Worm (Caenorhabditis elegans) whole organism, late embryonic: ENCODE data around the gene cki-1.

ENCODE experiments used
- C08G9.2 ChIP-seq: sonication (generic microtip); optimal IDR thresholded peaks from 2 replicates; lab custom pipeline; 2016; ENCODE audit warnings: mild to moderate bottlenecking, missing genetic modification characterization, moderate library complexity, missing compliant biosample characterization
- F13H6.1 ChIP-seq: sonication (generic microtip); optimal IDR thresholded peaks from 2 replicates; lab custom pipeline; 2016; ENCODE audit warnings: missing genetic modification characterization, missing compliant biosample characterization
- K09A11.1 ChIP-seq: sonication (generic microtip); optimal IDR thresholded peaks from 2 replicates; lab custom pipeline; 2017; ENCODE audit warnings: antibody characterized with exemption, mild to moderate bottlenecking, missing genetic modification characterization, missing compliant biosample characterization; ENCODE audit not compliant: insufficient read depth
- ahr-1 ChIP-seq: sonication (generic microtip); optimal IDR thresholded peaks from 2 replicates; lab custom pipeline; 2016; ENCODE audit warnings: missing genetic modification characterization, missing compliant biosample characterization
- ama-1 ChIP-seq: fragments of 150-350 bp; optimal IDR thresholded peaks from 2 replicates; lab custom pipeline; 2014
- ceh-19 ChIP-seq: fragments of 200-800 bp; sonication (Bioruptor generic); optimal IDR thresholded peaks from 2 replicates; lab custom pipeline; 2018; ENCODE audit warnings: mild to moderate bottlenecking, missing genetic modification characterization, missing compliant biosample characterization
- ceh-2 ChIP-seq: sonication (generic microtip); optimal IDR thresholded peaks from 2 replicates; lab custom pipeline; 2016; ENCODE audit warnings: missing genotype, missing genetic modification characterization, missing compliant biosample characterization
- ceh-31 ChIP-seq: sonication (generic microtip); optimal IDR thresholded peaks from 2 replicates; lab custom pipeline; 2016; ENCODE audit warnings: missing genetic modification characterization, missing compliant biosample characterization
- ceh-34 ChIP-seq: sonication (generic microtip); optimal IDR thresholded peaks from 2 replicates; lab custom pipeline; 2016; ENCODE audit warnings: mild to moderate bottlenecking, missing genetic modification characterization, missing compliant biosample characterization
- ceh-6 ChIP-seq: fragments of 200-800 bp; sonication (Bioruptor generic); optimal IDR thresholded peaks from 2 replicates; lab custom pipeline; 2018; ENCODE audit warnings: mild to moderate bottlenecking, missing genetic modification characterization, missing compliant biosample characterization
- dmd-4 ChIP-seq: sonication (generic microtip); optimal IDR thresholded peaks from 2 replicates; lab custom pipeline; 2016; ENCODE audit warnings: borderline replicate concordance, missing genetic modification characterization, missing compliant biosample characterization
- dve-1 ChIP-seq: sonication (generic microtip); optimal IDR thresholded peaks from 2 replicates; lab custom pipeline; 2017; ENCODE audit warnings: antibody characterized with exemption, mild to moderate bottlenecking, missing genetic modification characterization, missing compliant biosample characterization
- elt-2 ChIP-seq: sonication (generic microtip); optimal IDR thresholded peaks from 2 replicates; lab custom pipeline; 2016; ENCODE audit warnings: missing genetic modification reagents, missing genetic modification characterization, missing compliant biosample characterization
- ets-4 ChIP-seq: sonication (generic microtip); optimal IDR thresholded peaks from 2 replicates; lab custom pipeline; 2016; ENCODE audit warnings: missing genetic modification characterization, missing compliant biosample characterization
- fax-1 ChIP-seq: sonication (generic microtip); optimal IDR thresholded peaks from 2 replicates; lab custom pipeline; 2016; ENCODE audit warnings: missing genotype, missing genetic modification characterization, missing compliant biosample characterization
- fkh-6 ChIP-seq: sonication (generic microtip); optimal IDR thresholded peaks from 2 replicates; lab custom pipeline; 2016; ENCODE audit warnings: missing genetic modification characterization, missing compliant biosample characterization
- gmeb-2 ChIP-seq: sonication (generic microtip); optimal IDR thresholded peaks from 2 replicates; lab custom pipeline; 2016; ENCODE audit warnings: missing genetic modification characterization, inconsistent platforms, missing compliant biosample characterization
- hlh-13 ChIP-seq: fragments of 200-800 bp; sonication (Bioruptor generic); optimal IDR thresholded peaks from 2 replicates; lab custom pipeline; 2018; ENCODE audit warnings: mild to moderate bottlenecking, missing genetic modification characterization, missing compliant biosample characterization
- hlh-30 ChIP-seq: sonication (generic microtip); optimal IDR thresholded peaks from 2 replicates; lab custom pipeline; 2017; ENCODE audit warnings: antibody characterized with exemption, missing genetic modification characterization, missing compliant biosample characterization; ENCODE audit not compliant: insufficient read depth
- hlh-6 ChIP-seq: sonication (generic microtip); optimal IDR thresholded peaks from 2 replicates; lab custom pipeline; 2016; ENCODE audit warnings: missing genotype, missing genetic modification characterization, missing compliant biosample characterization
- lim-6 ChIP-seq: sonication (generic microtip); optimal IDR thresholded peaks from 2 replicates; lab custom pipeline; 2016; ENCODE audit warnings: missing genetic modification characterization, missing compliant biosample characterization
- madf-2 ChIP-seq: sonication (generic microtip); optimal IDR thresholded peaks from 2 replicates; lab custom pipeline; 2017; ENCODE audit warnings: missing genetic modification characterization, missing compliant biosample characterization
- nfya-1 ChIP-seq: sonication (generic microtip); optimal IDR thresholded peaks from 2 replicates; lab custom pipeline; 2017; ENCODE audit warnings: missing genetic modification characterization, mild to moderate bottlenecking, missing compliant biosample characterization, antibody characterized with exemption, moderate library complexity
- nhr-232 ChIP-seq: sonication (generic microtip); optimal IDR thresholded peaks from 2 replicates; lab custom pipeline; 2016; ENCODE audit warnings: missing genetic modification characterization, missing compliant biosample characterization
- npax-4 ChIP-seq: sonication (generic microtip); optimal IDR thresholded peaks from 2 replicates; lab custom pipeline; 2016; ENCODE audit warnings: missing genetic modification characterization, missing compliant biosample characterization
- odd-2 ChIP-seq: sonication (generic microtip); optimal IDR thresholded peaks from 2 replicates; lab custom pipeline; 2017; ENCODE audit warnings: antibody characterized with exemption, mild to moderate bottlenecking, missing genetic modification characterization, missing compliant biosample characterization
- pag-3 ChIP-seq: sonication (generic microtip); optimal IDR thresholded peaks from 2 replicates; lab custom pipeline; 2016; ENCODE audit warnings: missing compliant biosample characterization, missing genetic modification characterization, borderline replicate concordance
- pax-1 ChIP-seq: fragments of 150-350 bp; optimal IDR thresholded peaks from 2 replicates; lab custom pipeline; 2014; ENCODE audit warnings: missing biosample characterization, missing genetic modification characterization
- pros-1 ChIP-seq: fragments of 150-350 bp; optimal IDR thresholded peaks from 2 replicates; lab custom pipeline; 2014; ENCODE audit warnings: missing biosample characterization, missing genetic modification reagents, missing genetic modification characterization
- ref-2 ChIP-seq: sonication (generic microtip); optimal IDR thresholded peaks from 2 replicates; lab custom pipeline; 2016; ENCODE audit warnings: missing genetic modification characterization, missing compliant biosample characterization
- sdc-2 ChIP-seq: sonication (generic microtip); optimal IDR thresholded peaks from 2 replicates; lab custom pipeline; 2016; ENCODE audit warnings: missing genotype, missing genetic modification characterization, missing compliant biosample characterization
- syd-9 ChIP-seq: sonication (generic microtip); optimal IDR thresholded peaks from 2 replicates; lab custom pipeline; 2016; ENCODE audit warnings: mild to moderate bottlenecking, missing genetic modification characterization, moderate library complexity, missing compliant biosample characterization
- tbx-2 ChIP-seq: sonication (generic microtip); optimal IDR thresholded peaks from 2 replicates; lab custom pipeline; 2016; ENCODE audit warnings: missing genetic modification characterization, missing compliant biosample characterization
- tbx-7 ChIP-seq: sonication (generic microtip); optimal IDR thresholded peaks from 2 replicates; lab custom pipeline; 2016; ENCODE audit warnings: missing genotype, missing genetic modification characterization, missing compliant biosample characterization
- unc-3 ChIP-seq, 2 experiments: fragments of 200-800 bp in 1 of 2; sonication (Bioruptor generic) in 1 of 2; sonication (generic microtip) in 1 of 2; conservative IDR thresholded peaks in 1 of 2; optimal IDR thresholded peaks in 1 of 2; 2 replicates each; pipeline versions ENCODE4 v1.3.6 to Lab custom; 2016 to 2022; ENCODE audit warnings: missing compliant biosample characterization in 2 of 2, missing genetic modification characterization in 2 of 2, missing genetic modification reagents in 1 of 2

Gene cki-1

DNA sequence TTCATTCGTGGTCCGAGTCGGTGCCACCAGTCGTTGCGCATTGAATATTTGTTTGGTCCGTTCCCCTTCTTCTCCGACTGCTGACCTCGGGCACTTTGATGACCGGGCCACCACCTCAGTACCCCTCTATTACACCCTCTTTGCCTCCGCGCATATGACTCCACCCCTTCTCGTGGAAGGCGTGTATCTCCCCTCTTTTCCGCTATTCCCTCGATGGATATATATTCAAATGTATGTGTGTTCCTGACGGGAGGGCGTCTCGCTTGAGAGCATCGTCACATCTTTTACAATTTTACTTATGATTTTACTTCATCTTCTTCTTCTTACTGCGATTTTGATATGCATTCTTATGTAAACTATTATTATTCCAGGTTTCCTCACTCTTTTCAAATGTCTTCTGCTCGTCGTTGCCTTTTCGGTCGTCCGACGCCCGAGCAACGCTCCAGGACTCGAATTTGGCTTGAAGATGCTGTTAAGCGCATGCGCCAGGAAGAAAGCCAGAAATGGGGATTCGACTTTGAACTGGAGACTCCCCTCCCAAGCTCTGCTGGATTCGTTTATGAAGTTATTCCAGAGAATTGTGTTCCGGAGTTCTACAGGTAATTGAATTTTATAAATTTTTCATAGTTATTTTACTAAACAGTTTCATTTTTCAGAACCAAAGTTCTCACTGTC, at the start of gene cki-1:
cki-1 (plus strand) TSS at position 372 of the 675 bp plus-strand sequence.
- no peak for TF ChIP-seq fkh-6
- peak; percentile 16 for TF ChIP-seq elt-2 (tag; lab: Kevin White, UChicago)
- peak; percentile 14 for TF ChIP-seq F13H6.1 (tag; lab: Kevin White, UChicago)
- peak; percentile 52 for TF ChIP-seq syd-9 (tag; lab: Kevin White, UChicago)
- no peak for TF ChIP-seq dve-1 (tag; lab: Kevin White, UChicago)
- TF ChIP-seq ceh-2 = peak; percentile 55
- peak; percentile 52 for TF ChIP-seq sdc-2 (tag; lab: Kevin White, UChicago)
- peak; percentile 22 for TF ChIP-seq nhr-232 (tag; lab: Kevin White, UChicago)
- TF ChIP-seq ceh-34 (tag; lab: Kevin White, UChicago) = peak; percentile 95
- no peak for TF ChIP-seq unc-3 (GFP tag; conservative IDR thresholded peaks at IDR 0.05; lab: Robert Waterston, UW)
- no peak for TF ChIP-seq unc-3 (tag; optimal IDR thresholded peaks at IDR 0.05; lab: Kevin White, UChicago)
- peak; percentile 48 for TF ChIP-seq ceh-31
- TF ChIP-seq C08G9.2 = no peak
- peak; percentile 15 for TF ChIP-seq ref-2 (tag; lab: Kevin White, UChicago)
- TF ChIP-seq hlh-30 (tag; lab: Kevin White, UChicago) = peak; percentile 74
- peak; percentile 63 for TF ChIP-seq hlh-6 (tag; lab: Kevin White, UChicago)
- TF ChIP-seq npax-4 (tag; lab: Kevin White, UChicago) = no peak
- peak; percentile 7 for TF ChIP-seq ceh-6 (GFP tag; lab: Kevin White, UChicago)
- peak; percentile 61 for TF ChIP-seq ama-1 (lab: Kevin White, UChicago)
- TF ChIP-seq ceh-19 = peak; percentile 80
- peak; percentile 36 for TF ChIP-seq tbx-2 (tag; lab: Kevin White, UChicago)

DNA sequence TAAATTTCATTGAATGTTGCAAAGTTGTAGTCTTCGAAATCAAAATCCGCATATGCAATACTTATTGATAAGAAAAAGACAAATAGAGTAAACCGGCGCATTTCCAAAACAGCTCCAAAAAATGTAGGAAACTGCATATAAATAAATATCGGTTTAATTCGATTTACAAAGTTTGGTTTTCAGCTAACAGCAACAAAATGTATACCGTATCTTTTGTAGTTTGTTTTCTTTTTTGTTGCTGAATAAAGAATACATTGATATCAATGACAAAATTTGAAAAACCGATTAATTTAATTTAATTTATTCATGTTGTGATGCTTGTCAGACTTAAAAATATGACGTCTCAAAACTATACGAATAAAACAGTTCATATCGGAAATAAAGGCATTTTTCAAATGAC, 49.6 kb upstream of the cki-1 start, which contains the start of gene B0228.8:
B0228.8 (minus strand) TSS at position 101 of the 400 bp plus-strand sequence.
- TF ChIP-seq ets-4 (tag; lab: Kevin White, UChicago) = no peak
- no peak for TF ChIP-seq ceh-6 (GFP tag; lab: Kevin White, UChicago)
- TF ChIP-seq odd-2 = no peak
- TF ChIP-seq gmeb-2 (tag; lab: Kevin White, UChicago) = no peak
- no peak for TF ChIP-seq hlh-13 (GFP tag; lab: Kevin White, UChicago)
- no peak for TF ChIP-seq fkh-6
- TF ChIP-seq lim-6 = no peak
- TF ChIP-seq pag-3 (tag; lab: Kevin White, UChicago) = no peak
- no peak for TF ChIP-seq hlh-30 (tag; lab: Kevin White, UChicago)
- no peak for TF ChIP-seq sdc-2 (tag; lab: Kevin White, UChicago)
- no peak for TF ChIP-seq K09A11.1 (tag; lab: Kevin White, UChicago)
- TF ChIP-seq nfya-1 = no peak
- TF ChIP-seq syd-9 (tag; lab: Kevin White, UChicago) = no peak
- no peak for TF ChIP-seq pax-1 (tag; lab: Kevin White, UChicago)
- TF ChIP-seq madf-2 (tag; lab: Kevin White, UChicago) = no peak
- TF ChIP-seq ceh-2 = no peak
- no peak for TF ChIP-seq C08G9.2
- no peak for TF ChIP-seq pros-1 (tag; lab: Kevin White, UChicago)
- TF ChIP-seq dmd-4 (tag; lab: Kevin White, UChicago) = no peak

DNA sequence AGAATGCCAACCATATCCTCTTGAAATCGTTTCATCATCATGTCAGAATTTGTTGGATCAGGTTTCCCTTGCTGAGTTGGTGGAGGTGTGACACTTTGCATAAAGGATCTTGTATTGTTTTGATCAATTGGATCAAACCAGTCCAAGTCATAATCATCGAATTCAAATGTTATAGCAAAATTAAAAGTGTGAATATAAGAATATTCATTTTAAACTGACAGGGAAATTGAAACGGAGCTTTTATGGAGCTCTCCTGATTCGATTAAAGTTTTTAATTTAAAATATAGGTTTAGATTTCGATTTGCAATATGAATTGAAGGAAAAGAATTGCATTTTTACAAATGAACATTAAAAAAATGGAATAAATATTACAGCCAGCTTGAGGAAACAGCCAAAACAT, 47.5 kb upstream of the cki-1 start, which contains the start of gene B0228.9:
B0228.9 (minus strand) TSS at position 101 of the 400 bp plus-strand sequence.
- TF ChIP-seq tbx-7 (tag; lab: Kevin White, UChicago) = no peak
- TF ChIP-seq fax-1 (tag; lab: Kevin White, UChicago) = no peak
- TF ChIP-seq tbx-2 (tag; lab: Kevin White, UChicago) = no peak
- no peak for TF ChIP-seq F13H6.1 (tag; lab: Kevin White, UChicago)
- TF ChIP-seq ahr-1 = no peak
